Fruit fly (Drosophila melanogaster) whole organism, embryonic: ENCODE results near the gene CG9674.

ENCODE experiments used
- Adf1 ChIP-seq: fragments of 200-800 bp; sonication (Bioruptor generic); IDR thresholded peaks from 2 replicates; pipeline ENCODE4 v1.3.6; 2022; ENCODE audit warnings: missing biosample characterization, missing genetic modification characterization
- Atf6 ChIP-seq: fragments of 200-800 bp; sonication (Bioruptor generic); IDR thresholded peaks from 2 replicates; pipeline ENCODE4 v1.3.6; 2022; ENCODE audit warnings: missing biosample characterization, missing genetic modification characterization
- CG10267 ChIP-seq: fragments of 200-800 bp; sonication (Bioruptor generic); optimal IDR thresholded peaks from 2 replicates; lab custom pipeline; 2018; ENCODE audit warnings: missing biosample characterization, mild to moderate bottlenecking, missing genetic modification characterization, moderate library complexity
- CG11695 ChIP-seq: fragments of 200-800 bp; sonication (Bioruptor generic); IDR thresholded peaks from 3 replicates; pipeline ENCODE4 v1.3.6; 2022; ENCODE audit warnings: missing biosample characterization, missing genetic modification characterization
- CG1233 ChIP-seq: fragments of 200-800 bp; sonication (Bioruptor generic); optimal IDR thresholded peaks from 4 replicates; lab custom pipeline; 2018; ENCODE audit warnings: missing biosample characterization, mild to moderate bottlenecking, missing genetic modification characterization
- CG13424 ChIP-seq: fragments of 200-800 bp; sonication (Bioruptor generic); optimal IDR thresholded peaks from 2 replicates; lab custom pipeline; 2019; ENCODE audit warnings: missing biosample characterization, mild to moderate bottlenecking, missing genetic modification characterization, moderate library complexity
- CG15011 ChIP-seq: fragments of 200-800 bp; sonication (Bioruptor generic); optimal IDR thresholded peaks from 3 replicates; lab custom pipeline; 2018; ENCODE audit warnings: missing biosample characterization, mild to moderate bottlenecking, missing genetic modification characterization
- CG17328 ChIP-seq: fragments of 200-800 bp; sonication (Bioruptor generic); IDR thresholded peaks from 2 replicates; pipeline ENCODE4 v1.3.6; 2022; ENCODE audit warnings: missing biosample characterization, missing genetic modification characterization
- CG17359 ChIP-seq: fragments of 200-800 bp; sonication (Bioruptor generic); optimal IDR thresholded peaks from 3 replicates; lab custom pipeline; 2018; ENCODE audit warnings: missing biosample characterization, mild to moderate bottlenecking, missing genetic modification characterization, moderate library complexity
- CG17802 ChIP-seq: fragments of 200-800 bp; sonication (Bioruptor generic); optimal IDR thresholded peaks from 2 replicates; lab custom pipeline; 2018; ENCODE audit warnings: missing biosample characterization, mild to moderate bottlenecking, missing genetic modification characterization, moderate library complexity
- CG18011 ChIP-seq: fragments of 200-800 bp; sonication (Bioruptor generic); optimal IDR thresholded peaks from 2 replicates; lab custom pipeline; 2017; ENCODE audit warnings: missing biosample characterization, missing genetic modification characterization, mild to moderate bottlenecking, moderate library complexity, missing genotype
- CG2120 ChIP-seq: fragments of 200-800 bp; sonication (Bioruptor generic); optimal IDR thresholded peaks from 3 replicates; lab custom pipeline; 2016; ENCODE audit warnings: missing biosample characterization, missing genetic modification characterization
- CG30403 ChIP-seq: fragments of 200-800 bp; sonication (Bioruptor generic); optimal IDR thresholded peaks from 3 replicates; lab custom pipeline; 2016; ENCODE audit warnings: missing biosample characterization, missing genetic modification characterization
- CG33213 ChIP-seq: fragments of 200-800 bp; sonication (Bioruptor generic); optimal IDR thresholded peaks from 3 replicates; lab custom pipeline; 2016; ENCODE audit warnings: missing biosample characterization, missing genetic modification characterization
- CG3995 ChIP-seq: fragments of 200-800 bp; sonication (Bioruptor generic); optimal IDR thresholded peaks from 3 replicates; lab custom pipeline; 2016; ENCODE audit warnings: missing biosample characterization, missing genetic modification characterization
- CG43689 ChIP-seq: fragments of 200-800 bp; sonication (Bioruptor generic); IDR thresholded peaks from 2 replicates; pipeline ENCODE4 v1.3.6; 2022; ENCODE audit warnings: missing biosample characterization, missing genetic modification characterization
- CG4707 ChIP-seq: fragments of 200-800 bp; sonication (Bioruptor generic); optimal IDR thresholded peaks from 2 replicates; lab custom pipeline; 2018; ENCODE audit warnings: missing biosample characterization, mild to moderate bottlenecking, missing genetic modification characterization, moderate library complexity
- CG9727 ChIP-seq: fragments of 200-800 bp; sonication (Bioruptor generic); optimal IDR thresholded peaks from 3 replicates; lab custom pipeline; 2017; ENCODE audit warnings: missing biosample characterization, mild to moderate bottlenecking, missing genetic modification characterization
- Dref ChIP-seq: fragments of 200-800 bp; sonication (Bioruptor generic); IDR thresholded peaks from 2 replicates; pipeline ENCODE4 v1.3.6; 2022; ENCODE audit warnings: missing biosample characterization, missing genetic modification characterization
- ERR ChIP-seq: fragments of 200-800 bp; sonication (Bioruptor generic); optimal IDR thresholded peaks from 2 replicates; lab custom pipeline; 2016; ENCODE audit warnings: missing biosample characterization, missing genetic modification characterization
- Eip74EF ChIP-seq, 2 experiments: fragments of 200-800 bp in 1 of 2; fragments of >200 bp in 1 of 2; sonication (Bioruptor generic) in 1 of 2; optimal IDR thresholded peaks; 2 replicates each; lab custom pipeline; 2017 to 2019; ENCODE audit warnings: missing biosample characterization in 2 of 2, missing genetic modification characterization in 2 of 2, mild to moderate bottlenecking in 1 of 2, moderate library complexity in 1 of 2
- Ets97D ChIP-seq: fragments of 200-800 bp; sonication (Bioruptor generic); optimal IDR thresholded peaks from 3 replicates; lab custom pipeline; 2016; ENCODE audit warnings: missing biosample characterization, missing genetic modification characterization
- Jarid2 ChIP-seq: fragments of 200-800 bp; sonication (Bioruptor generic); optimal IDR thresholded peaks from 3 replicates; lab custom pipeline; 2017; ENCODE audit warnings: mild to moderate bottlenecking, missing biosample characterization, missing genetic modification reagents, missing genetic modification characterization
- Lpt ChIP-seq: fragments of >200 bp; optimal IDR thresholded peaks from 2 replicates; lab custom pipeline; 2018; ENCODE audit warnings: missing biosample characterization, missing genetic modification characterization
- Opbp ChIP-seq: fragments of 200-800 bp; sonication (Bioruptor generic); IDR thresholded peaks from 3 replicates; pipeline ENCODE4 v1.3.6; 2022; ENCODE audit warnings: missing biosample characterization, missing genetic modification characterization; ENCODE audit not compliant: partially characterized antibody
- Optix ChIP-seq: fragments of 200-800 bp; sonication (Bioruptor generic); IDR thresholded peaks from 3 replicates; pipeline ENCODE4 v1.3.6; 2022; ENCODE audit warnings: missing biosample characterization, missing genetic modification characterization
- Trl ChIP-seq, 3 experiments: fragments of >200 bp in 2 of 3; fragments of 200-800 bp in 1 of 3; sonication (Bioruptor generic) in 1 of 3; optimal IDR thresholded peaks; 2 replicates in 1 of 3; 3 replicates in 2 of 3; lab custom pipeline; 2016 to 2017; ENCODE audit warnings: missing biosample characterization in 1 of 3, missing genetic modification characterization in 1 of 3
- chif ChIP-seq, 2 experiments: fragments of 200-800 bp; sonication (Bioruptor generic); optimal IDR thresholded peaks; 3 replicates each; lab custom pipeline; 2016; ENCODE audit warnings: missing biosample characterization in 2 of 2, missing genetic modification characterization in 2 of 2
- chinmo ChIP-seq: fragments of 200-800 bp; sonication (Bioruptor generic); IDR thresholded peaks from 4 replicates; pipeline ENCODE4 v1.3.6; 2022; ENCODE audit warnings: missing biosample characterization, missing genetic modification characterization; ENCODE audit not compliant: partially characterized antibody
- ci ChIP-seq: fragments of 200-800 bp; sonication (Bioruptor generic); IDR thresholded peaks from 3 replicates; pipeline ENCODE4 v1.3.6; 2022; ENCODE audit warnings: missing biosample characterization, missing genetic modification characterization
- disco-r ChIP-seq: fragments of 200-800 bp; sonication (Bioruptor generic); optimal IDR thresholded peaks from 2 replicates; lab custom pipeline; 2016; ENCODE audit warnings: missing biosample characterization, missing genetic modification characterization
- exex ChIP-seq: fragments of 200-800 bp; sonication (Bioruptor generic); optimal IDR thresholded peaks from 4 replicates; lab custom pipeline; 2018; ENCODE audit warnings: missing biosample characterization, mild to moderate bottlenecking, missing genetic modification characterization, moderate library complexity
- fd102C ChIP-seq: fragments of 200-800 bp; sonication (Bioruptor generic); optimal IDR thresholded peaks from 2 replicates; lab custom pipeline; 2018; ENCODE audit warnings: missing biosample characterization, mild to moderate bottlenecking, missing genetic modification characterization, moderate library complexity
- fd64A ChIP-seq: fragments of 200-800 bp; sonication (Bioruptor generic); optimal IDR thresholded peaks from 3 replicates; lab custom pipeline; 2018; ENCODE audit warnings: missing biosample characterization, mild to moderate bottlenecking, missing genetic modification characterization
- fd96Cb ChIP-seq: fragments of 200-800 bp; sonication (Bioruptor generic); optimal IDR thresholded peaks from 2 replicates; lab custom pipeline; 2018; ENCODE audit warnings: missing biosample characterization, mild to moderate bottlenecking, missing genetic modification characterization, moderate library complexity
- hb ChIP-seq: fragments of 200-800 bp; sonication (Bioruptor generic); IDR thresholded peaks from 3 replicates; pipeline ENCODE4 v1.3.6; 2022; ENCODE audit warnings: missing biosample characterization, missing genetic modification characterization; ENCODE audit not compliant: partially characterized antibody
- hbn ChIP-seq: fragments of 200-800 bp; sonication (Bioruptor generic); IDR thresholded peaks from 2 replicates; pipeline ENCODE4 v1.3.6; 2022; ENCODE audit warnings: missing biosample characterization, missing genetic modification characterization; ENCODE audit not compliant: partially characterized antibody
- hth ChIP-seq: fragments of >200 bp; optimal IDR thresholded peaks from 2 replicates; lab custom pipeline; 2017; ENCODE audit warnings: inconsistent platforms
- inv ChIP-seq: fragments of 200-800 bp; sonication (Bioruptor generic); IDR thresholded peaks from 2 replicates; pipeline ENCODE4 v1.3.6; 2022; ENCODE audit warnings: missing biosample characterization, missing genetic modification characterization; ENCODE audit not compliant: partially characterized antibody
- jing ChIP-seq: fragments of 200-800 bp; sonication (Bioruptor generic); optimal IDR thresholded peaks from 2 replicates; lab custom pipeline; 2018; ENCODE audit warnings: missing biosample characterization, mild to moderate bottlenecking, missing genetic modification characterization
- kay ChIP-seq: fragments of 200-800 bp; sonication (Bioruptor generic); optimal IDR thresholded peaks from 2 replicates; lab custom pipeline; 2016; ENCODE audit warnings: missing biosample characterization, missing genetic modification characterization
- klu ChIP-seq: fragments of 200-800 bp; sonication (Bioruptor generic); IDR thresholded peaks from 2 replicates; pipeline ENCODE4 v1.3.6; 2022; ENCODE audit warnings: missing biosample characterization, missing genetic modification characterization
- mam ChIP-seq: fragments of 200-800 bp; sonication (Bioruptor generic); optimal IDR thresholded peaks from 3 replicates; lab custom pipeline; 2016; ENCODE audit warnings: missing biosample characterization, missing genetic modification characterization
- otp ChIP-seq: fragments of 200-800 bp; sonication (Bioruptor generic); IDR thresholded peaks from 3 replicates; pipeline ENCODE4, ENCODE4 v1.3.6; 2022; ENCODE audit warnings: missing biosample characterization, missing genetic modification characterization
- pita ChIP-seq: fragments of 200-800 bp; sonication (Bioruptor generic); optimal IDR thresholded peaks from 2 replicates; lab custom pipeline; 2017; ENCODE audit warnings: missing biosample characterization, mild to moderate bottlenecking, missing genetic modification characterization
- sens ChIP-seq: fragments of 200-800 bp; sonication (Bioruptor generic); peaks from one replicate; lab custom pipeline; 2016; ENCODE audit warnings: missing biosample characterization, missing genetic modification characterization
- sug ChIP-seq: fragments of 200-800 bp; optimal IDR thresholded peaks from 2 replicates; lab custom pipeline; 2019; ENCODE audit warnings: missing biosample characterization, mild to moderate bottlenecking, missing genetic modification characterization, moderate library complexity
- unpg ChIP-seq: fragments of 200-800 bp; sonication (Bioruptor generic); optimal IDR thresholded peaks from 3 replicates; lab custom pipeline; 2018; ENCODE audit warnings: missing biosample characterization, mild to moderate bottlenecking, missing genetic modification characterization, moderate library complexity
- usp ChIP-seq: fragments of >200 bp; optimal IDR thresholded peaks from 2 replicates; lab custom pipeline; 2017; ENCODE audit warnings: missing biosample characterization, missing genetic modification characterization
- wdn ChIP-seq: fragments of 200-800 bp; sonication (Bioruptor generic); IDR thresholded peaks from 2 replicates; pipeline ENCODE4 v1.3.6; 2022; ENCODE audit warnings: missing biosample characterization, missing genetic modification characterization

The CG9674 gene

dm6 chr3L:16769866-16770265 lies 37.7 kb downstream of the CG9674 start (continued):
- TF ChIP-seq Optix (GFP tag; lab: Robert Waterston, UW) (0 out of 3 replicates have a peak, but pooled peaks have one; percentile 51), sens (GFP tag; lab: Kevin White, UChicago) (peak; percentile 88), CG1233 (GFP tag; lab: Kevin White, UChicago) (peak; percentile 50), CG30403 (GFP tag; lab: Kevin White, UChicago) (no peak), jing (GFP tag; lab: Kevin White, UChicago) (no peak), CG17328 (peak; percentile 45), fd102C (GFP tag; lab: Kevin White, UChicago) (peak; percentile 46), CG17802 (tag; lab: Kevin White, UChicago) (peak; percentile 96), unpg (GFP tag; lab: Kevin White, UChicago) (no peak), chinmo (GFP tag; lab: Robert Waterston, UW) (0 out of 4 replicates have a peak, but pooled peaks have one; percentile 67), hbn (GFP tag; lab: Robert Waterston, UW) (no peak), CG3995 (GFP tag; lab: Kevin White, UChicago) (no peak), CG10267 (tag; lab: Kevin White, UChicago) (peak; percentile 8), exex (tag; lab: Kevin White, UChicago) (no peak), Adf1 (GFP tag; lab: Robert Waterston, UW) (no peak), Ets97D (GFP tag; lab: Kevin White, UChicago) (no peak), mam (GFP tag; lab: Kevin White, UChicago) (no peak), chif (GFP tag; optimal IDR thresholded peaks at IDR 0.05; lab: Kevin White, UChicago) (peak in 1 of 2 experiments; percentile 30), Eip74EF (GFP tag; optimal IDR thresholded peaks at IDR 0.05; lab: Kevin White, UChicago) (no peak), pita (GFP tag; lab: Kevin White, UChicago) (no peak), sug (tag; lab: Kevin White, UChicago) (no peak), Dref (GFP tag; lab: Robert Waterston, UW) (no peak), disco-r (GFP tag; lab: Kevin White, UChicago) (no peak), Opbp (0 out of 3 replicates have a peak, but pooled peaks have one; percentile 29), usp (GFP tag; lab: Kevin White, UChicago) (no peak), hb (0 out of 3 replicates have a peak, but pooled peaks have one; percentile 24), inv (no peak), wdn (GFP tag; lab: Robert Waterston, UW) (no peak), Jarid2 (GFP tag; lab: Kevin White, UChicago) (peak; percentile 35), fd96Cb (tag; lab: Kevin White, UChicago) (no peak), CG13424 (tag; lab: Kevin White, UChicago) (no peak), CG9727 (GFP tag; lab: Kevin White, UChicago) (peak; percentile 18), CG33213 (GFP tag; lab: Kevin White, UChicago) (peak; percentile 15), Atf6 (GFP tag; lab: Robert Waterston, UW) (peak; percentile 39), ci (GFP tag; lab: Robert Waterston, UW) (peak; percentile 79), CG2120 (GFP tag; lab: Kevin White, UChicago) (no peak), CG18011 (GFP tag; lab: Kevin White, UChicago) (no peak), CG17359 (tag; lab: Kevin White, UChicago) (peak; percentile 36), hth (lab: Kevin White, UChicago) (no peak), CG15011 (no peak), otp (GFP tag; lab: Robert Waterston, UW) (0 out of 3 replicates have a peak, but pooled peaks have one; percentile 44), ERR (GFP tag; lab: Kevin White, UChicago) (no peak), CG43689 (GFP tag; lab: Robert Waterston, UW) (no peak), fd64A (peak; percentile 68), klu (no peak), Lpt (GFP tag; lab: Kevin White, UChicago) (peak; percentile 38), kay (GFP tag; lab: Kevin White, UChicago) (no peak), Trl (optimal IDR thresholded peaks at IDR 0.05; lab: Kevin White, UChicago) (no peak), Trl (GFP tag; optimal IDR thresholded peaks at IDR 0.05; lab: Kevin White, UChicago) (peak; percentile 7), CG11695 (GFP tag; lab: Robert Waterston, UW) (no peak), CG4707 (GFP tag; lab: Kevin White, UChicago) (peak; percentile 68)
